Fruit fly (Drosophila melanogaster) whole organism, embryonic: ENCODE results near the gene CG10063.

Experiments used
- Bgb ChIP-seq: fragments of 200-800 bp; sonication (Bioruptor generic); IDR thresholded peaks from 2 replicates; pipeline ENCODE4 v1.3.6; 2022; ENCODE audit warnings: missing biosample characterization, missing genetic modification characterization; ENCODE audit not compliant: partially characterized antibody
- CG13287 ChIP-seq: fragments of 200-800 bp; sonication (Bioruptor generic); IDR thresholded peaks from 2 replicates; pipeline ENCODE4 v1.3.6; 2022; ENCODE audit warnings: missing biosample characterization, missing genetic modification characterization; ENCODE audit not compliant: partially characterized antibody
- CG15269 ChIP-seq: fragments of 200-800 bp; sonication (Bioruptor generic); optimal IDR thresholded peaks from 2 replicates; lab custom pipeline; 2018; ENCODE audit warnings: missing biosample characterization, mild to moderate bottlenecking, missing genetic modification characterization, moderate library complexity
- CG3163 ChIP-seq: fragments of 200-800 bp; sonication (Bioruptor generic); optimal IDR thresholded peaks from 3 replicates; lab custom pipeline; 2016; ENCODE audit warnings: missing biosample characterization, missing genetic modification characterization
- CG34224 ChIP-seq: fragments of 200-800 bp; sonication (Bioruptor generic); IDR thresholded peaks from 3 replicates; pipeline ENCODE4 v1.3.6; 2022; ENCODE audit warnings: missing biosample characterization, missing genetic modification characterization; ENCODE audit not compliant: partially characterized antibody
- CG6175 ChIP-seq: fragments of 200-800 bp; sonication (Bioruptor generic); IDR thresholded peaks from 3 replicates; pipeline ENCODE4 v1.3.6; 2022; ENCODE audit warnings: missing biosample characterization, missing genetic modification characterization
- CG6689 ChIP-seq: fragments of 200-800 bp; sonication (Bioruptor generic); IDR thresholded peaks from 2 replicates; pipeline ENCODE4 v1.3.6; 2022; ENCODE audit warnings: missing biosample characterization, missing genetic modification characterization
- CG7928 ChIP-seq: fragments of 200-800 bp; sonication (Bioruptor generic); optimal IDR thresholded peaks from 2 replicates; lab custom pipeline; 2017; ENCODE audit warnings: missing biosample characterization, mild to moderate bottlenecking, missing genetic modification characterization
- CG8359 ChIP-seq: fragments of 200-800 bp; sonication (Bioruptor generic); optimal IDR thresholded peaks from 2 replicates; lab custom pipeline; 2017; ENCODE audit warnings: missing biosample characterization, mild to moderate bottlenecking, missing genetic modification characterization, borderline replicate concordance
- D ChIP-seq, 2 experiments: fragments of 200-800 bp in 1 of 2; fragments of >200 bp in 1 of 2; sonication (Bioruptor generic) in 1 of 2; optimal IDR thresholded peaks; 2 replicates in 1 of 2; 3 replicates in 1 of 2; lab custom pipeline; 2017; ENCODE audit warnings: mild to moderate bottlenecking in 1 of 2, missing biosample characterization in 1 of 2, missing genetic modification characterization in 1 of 2, missing genetic modification reagents in 1 of 2
- Dip3 ChIP-seq: fragments of 200-800 bp; sonication (Bioruptor generic); optimal IDR thresholded peaks from 3 replicates; lab custom pipeline; 2016; ENCODE audit warnings: missing biosample characterization, missing genetic modification characterization
- Dll ChIP-seq: fragments of 200-800 bp; sonication (Bioruptor generic); IDR thresholded peaks from 4 replicates; pipeline ENCODE4 v1.3.6; 2022; ENCODE audit warnings: missing biosample characterization, missing genetic modification characterization; ENCODE audit not compliant: partially characterized antibody
- Kr ChIP-seq: fragments of 200-800 bp; sonication (Bioruptor generic); optimal IDR thresholded peaks from 2 replicates; lab custom pipeline; 2017; ENCODE audit warnings: missing biosample characterization, mild to moderate bottlenecking, missing genetic modification characterization
- MBD-R2 ChIP-seq: fragments of 200-800 bp; sonication (Bioruptor generic); IDR thresholded peaks from 2 replicates; pipeline ENCODE4 v1.3.6; 2022; ENCODE audit warnings: missing biosample characterization, missing genetic modification characterization
- Med ChIP-seq: fragments of 200-800 bp; sonication (Bioruptor generic); peaks from one replicate; lab custom pipeline; 2016; ENCODE audit warnings: missing biosample characterization, missing genetic modification characterization, mild to moderate bottlenecking, inconsistent platforms, moderate library complexity
- Pdp1 ChIP-seq, 2 experiments: fragments of 200-800 bp; sonication (Bioruptor generic); optimal IDR thresholded peaks; 3 replicates each; lab custom pipeline; 2016; ENCODE audit warnings: missing biosample characterization in 2 of 2, missing genetic modification characterization in 2 of 2, mild to moderate bottlenecking in 1 of 2, moderate library complexity in 1 of 2
- Ravus ChIP-seq: fragments of 200-800 bp; sonication (Bioruptor generic); IDR thresholded peaks from 2 replicates; pipeline ENCODE4 v1.3.6; 2022; ENCODE audit warnings: missing biosample characterization, missing genetic modification characterization
- Scr ChIP-seq: fragments of 200-800 bp; sonication (Bioruptor generic); IDR thresholded peaks from 2 replicates; pipeline ENCODE4 v1.3.6; 2022; ENCODE audit warnings: missing biosample characterization, missing genetic modification characterization; ENCODE audit not compliant: partially characterized antibody
- Trl ChIP-seq, 3 experiments: fragments of >200 bp in 2 of 3; fragments of 200-800 bp in 1 of 3; sonication (Bioruptor generic) in 1 of 3; optimal IDR thresholded peaks; 2 replicates in 1 of 3; 3 replicates in 2 of 3; lab custom pipeline; 2016 to 2017; ENCODE audit warnings: missing biosample characterization in 1 of 3, missing genetic modification characterization in 1 of 3
- YL-1 ChIP-seq: fragments of 200-800 bp; sonication (Bioruptor generic); optimal IDR thresholded peaks from 3 replicates; lab custom pipeline; 2017; ENCODE audit warnings: missing biosample characterization, mild to moderate bottlenecking, missing genetic modification characterization
- ase ChIP-seq: fragments of 200-800 bp; sonication (Bioruptor generic); IDR thresholded peaks from 3 replicates; pipeline ENCODE4 v1.3.6; 2022; ENCODE audit warnings: missing biosample characterization, missing genetic modification characterization
- cg ChIP-seq: fragments of 200-800 bp; sonication (Bioruptor generic); optimal IDR thresholded peaks from 3 replicates; lab custom pipeline; 2019; ENCODE audit warnings: missing biosample characterization, mild to moderate bottlenecking, missing genetic modification characterization, moderate library complexity
- chinmo ChIP-seq: fragments of 200-800 bp; sonication (Bioruptor generic); IDR thresholded peaks from 4 replicates; pipeline ENCODE4 v1.3.6; 2022; ENCODE audit warnings: missing biosample characterization, missing genetic modification characterization; ENCODE audit not compliant: partially characterized antibody
- ci ChIP-seq: fragments of 200-800 bp; sonication (Bioruptor generic); IDR thresholded peaks from 3 replicates; pipeline ENCODE4 v1.3.6; 2022; ENCODE audit warnings: missing biosample characterization, missing genetic modification characterization
- ewg ChIP-seq: fragments of 200-800 bp; sonication (Bioruptor generic); optimal IDR thresholded peaks from 3 replicates; lab custom pipeline; 2017; ENCODE audit warnings: mild to moderate bottlenecking, missing biosample characterization, missing genetic modification reagents, missing genetic modification characterization
- eyg ChIP-seq: fragments of 200-800 bp; sonication (Bioruptor generic); optimal IDR thresholded peaks from 3 replicates; lab custom pipeline; 2016; ENCODE audit warnings: missing biosample characterization, missing genetic modification characterization
- ftz-f1 ChIP-seq: fragments of 200-800 bp; sonication (Bioruptor generic); optimal IDR thresholded peaks from 2 replicates; lab custom pipeline; 2016; ENCODE audit warnings: missing biosample characterization, missing genetic modification characterization
- hkb ChIP-seq, 2 experiments: fragments of 200-800 bp in 1 of 2; fragments of >200 bp in 1 of 2; sonication (Bioruptor generic) in 1 of 2; IDR thresholded peaks in 1 of 2; optimal IDR thresholded peaks in 1 of 2; 2 replicates each; pipeline versions ENCODE4 v1.3.6 to Lab custom; 2017 to 2022; ENCODE audit warnings: missing biosample characterization in 1 of 2, missing genetic modification characterization in 1 of 2
- nerfin-1 ChIP-seq: fragments of 200-800 bp; sonication (Bioruptor generic); optimal IDR thresholded peaks from 3 replicates; lab custom pipeline; 2019; ENCODE audit warnings: missing biosample characterization, mild to moderate bottlenecking, missing genetic modification characterization, moderate library complexity
- phol ChIP-seq: fragments of 200-800 bp; sonication (Bioruptor generic); optimal IDR thresholded peaks from 3 replicates; lab custom pipeline; 2018; ENCODE audit warnings: missing biosample characterization, mild to moderate bottlenecking, missing genetic modification characterization, moderate library complexity
- rib ChIP-seq: fragments of 200-800 bp; sonication (Bioruptor generic); IDR thresholded peaks from 2 replicates; pipeline ENCODE4 v1.3.6; 2022; ENCODE audit warnings: missing biosample characterization, missing genetic modification characterization
- scrt ChIP-seq: fragments of 200-800 bp; sonication (Bioruptor generic); optimal IDR thresholded peaks from 2 replicates; lab custom pipeline; 2018; ENCODE audit warnings: missing biosample characterization, mild to moderate bottlenecking, missing genetic modification characterization, moderate library complexity
- sd ChIP-seq: fragments of 200-800 bp; sonication (Bioruptor generic); optimal IDR thresholded peaks from 3 replicates; lab custom pipeline; 2018; ENCODE audit warnings: missing biosample characterization, mild to moderate bottlenecking, missing genetic modification characterization, moderate library complexity
- sens ChIP-seq: fragments of 200-800 bp; sonication (Bioruptor generic); peaks from one replicate; lab custom pipeline; 2016; ENCODE audit warnings: missing biosample characterization, missing genetic modification characterization
- stwl ChIP-seq: fragments of 200-800 bp; sonication (Bioruptor generic); optimal IDR thresholded peaks from 3 replicates; lab custom pipeline; 2018; ENCODE audit warnings: missing biosample characterization, mild to moderate bottlenecking, missing genetic modification characterization, moderate library complexity
- trem ChIP-seq: fragments of 200-800 bp; optimal IDR thresholded peaks from 3 replicates; lab custom pipeline; 2019; ENCODE audit warnings: missing biosample characterization, mild to moderate bottlenecking, missing genetic modification characterization, moderate library complexity
- unc-4 ChIP-seq: fragments of 200-800 bp; sonication (Bioruptor generic); IDR thresholded peaks from 2 replicates; pipeline ENCODE4 v1.3.6; 2022; ENCODE audit warnings: missing biosample characterization, missing genetic modification characterization; ENCODE audit not compliant: partially characterized antibody
- usp ChIP-seq: fragments of >200 bp; optimal IDR thresholded peaks from 2 replicates; lab custom pipeline; 2017; ENCODE audit warnings: missing biosample characterization, missing genetic modification characterization
- vnd ChIP-seq: fragments of 200-800 bp; sonication (Bioruptor generic); IDR thresholded peaks from 3 replicates; pipeline ENCODE4 v1.3.6; 2022; ENCODE audit warnings: missing biosample characterization, missing genetic modification characterization; ENCODE audit not compliant: partially characterized antibody
- zen2 ChIP-seq: fragments of 200-800 bp; sonication (Bioruptor generic); IDR thresholded peaks from 3 replicates; pipeline ENCODE4 v1.3.6; 2022; ENCODE audit warnings: missing biosample characterization, missing genetic modification characterization; ENCODE audit not compliant: partially characterized antibody

Gene CG10063

DNA sequence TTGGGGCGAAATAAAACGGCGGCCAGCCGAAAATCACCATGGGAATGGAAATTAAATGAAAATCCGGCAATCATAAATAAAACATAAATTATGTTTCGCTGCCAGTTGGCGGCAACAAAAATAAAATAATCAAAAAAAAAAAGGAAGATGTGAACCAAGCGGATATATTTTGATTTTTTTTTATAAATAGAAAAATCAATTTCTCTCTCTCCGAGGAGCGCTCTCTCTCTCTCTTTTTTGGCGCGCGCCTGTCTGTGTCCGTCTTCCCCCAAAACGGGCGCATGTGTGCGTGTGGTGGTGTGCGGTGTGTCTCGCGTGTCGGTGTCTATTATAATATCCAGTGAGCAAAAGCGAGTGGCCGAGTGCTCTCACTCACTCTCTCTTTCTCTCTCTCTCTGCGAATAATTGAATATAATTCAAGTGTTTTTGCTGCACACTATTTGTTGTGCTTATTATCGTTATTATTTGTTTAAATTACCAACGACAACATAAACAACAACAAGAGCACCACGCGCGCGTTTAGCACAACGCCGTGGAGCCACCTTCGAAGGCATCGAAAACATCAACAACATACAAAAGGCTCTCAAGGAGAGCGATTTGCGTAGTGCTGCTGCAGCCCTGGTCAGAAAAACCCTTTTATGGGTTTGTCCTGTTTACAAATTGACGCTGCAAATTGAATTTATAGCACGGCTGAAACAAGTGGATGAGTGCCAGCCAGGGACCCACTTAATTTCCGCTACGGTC lies 28.9 kb downstream of the CG10063 start (continued):
- 0 out of 2 replicates have a peak, but pooled peaks have one; percentile 24 for TF ChIP-seq unc-4
- TF ChIP-seq Dip3 (GFP tag; lab: Kevin White, UChicago) = no peak
- TF ChIP-seq usp = no peak
- TF ChIP-seq Kr (GFP tag; lab: Kevin White, UChicago) = peak; percentile 4
- TF ChIP-seq CG15269 (tag; lab: Kevin White, UChicago) = no peak
- TF ChIP-seq YL-1 (GFP tag; lab: Kevin White, UChicago) = peak; percentile 20
- 0 out of 3 replicates have a peak, but pooled peaks have one; percentile 10 for TF ChIP-seq ci (GFP tag; lab: Robert Waterston, UW)
- TF ChIP-seq phol (tag; lab: Kevin White, UChicago) = no peak
- TF ChIP-seq cg (GFP tag; lab: Kevin White, UChicago) = peak; percentile 64
- TF ChIP-seq CG13287 = peak; percentile 17; the same call in 1 of the 2 replicates
- peak; percentile 15 for TF ChIP-seq scrt (GFP tag; lab: Kevin White, UChicago)
- TF ChIP-seq CG7928 = peak; percentile 70
- TF ChIP-seq CG8359 (GFP tag; lab: Kevin White, UChicago) = no peak

DNA sequence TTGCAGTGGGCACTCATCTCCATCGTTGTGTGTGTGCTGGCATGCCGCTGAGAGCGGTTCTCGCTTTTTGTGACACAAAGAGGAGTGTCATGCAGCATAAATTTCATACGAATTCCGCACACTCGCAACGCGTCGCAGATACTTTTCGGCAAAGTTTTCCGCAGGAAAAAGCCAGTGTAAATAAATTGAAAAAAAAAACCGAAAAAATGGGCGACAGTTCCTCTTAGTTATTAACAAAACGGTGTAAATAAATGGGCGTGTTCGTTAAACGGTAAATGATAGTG lies 29.5 kb downstream of the CG10063 start, which contains the start of gene tow:
tow (plus strand) TSS at position 26 of the 284 bp plus-strand sequence.
- TF ChIP-seq ewg (GFP tag; lab: Kevin White, UChicago) (peak; percentile 11), nerfin-1 (tag; lab: Kevin White, UChicago) (peak; percentile 95), CG34224 (GFP tag; lab: Robert Waterston, UW) (no peak), CG6175 (GFP tag; lab: Robert Waterston, UW) (0 out of 3 replicates have a peak, but pooled peaks have one; percentile 21), rib (GFP tag; lab: Robert Waterston, UW) (peak; percentile 40; the same call in 1 of the 2 replicates), eyg (no peak), ase (GFP tag; lab: Robert Waterston, UW) (no peak), ci (GFP tag; lab: Robert Waterston, UW) (peak; percentile 41; the same call in 1 of the 3 replicates), CG6689 (GFP tag; lab: Robert Waterston, UW) (0 out of 2 replicates have a peak, but pooled peaks have one; percentile 20), trem (tag; lab: Kevin White, UChicago) (no peak), vnd (GFP tag; lab: Robert Waterston, UW) (0 out of 3 replicates have a peak, but pooled peaks have one; percentile 7), Ravus (GFP tag; lab: Robert Waterston, UW) (no peak), sd (tag; lab: Kevin White, UChicago) (peak; percentile 76), sens (GFP tag; lab: Kevin White, UChicago) (peak; percentile 37), chinmo (peak; percentile 69; the same call in 1 of the 4 replicates), CG3163 (GFP tag; lab: Kevin White, UChicago) (peak; percentile 13), D (optimal IDR thresholded peaks at IDR 0.05; lab: Kevin White, UChicago) (no peak), D (GFP tag; optimal IDR thresholded peaks at IDR 0.05; lab: Kevin White, UChicago) (no peak), Trl (optimal IDR thresholded peaks at IDR 0.05; lab: Kevin White, UChicago) (peak in 1 of 2 experiments; percentile 17), Trl (GFP tag; optimal IDR thresholded peaks at IDR 0.05; lab: Kevin White, UChicago) (no peak), Bgb (GFP tag; lab: Robert Waterston, UW) (no peak)

DNA sequence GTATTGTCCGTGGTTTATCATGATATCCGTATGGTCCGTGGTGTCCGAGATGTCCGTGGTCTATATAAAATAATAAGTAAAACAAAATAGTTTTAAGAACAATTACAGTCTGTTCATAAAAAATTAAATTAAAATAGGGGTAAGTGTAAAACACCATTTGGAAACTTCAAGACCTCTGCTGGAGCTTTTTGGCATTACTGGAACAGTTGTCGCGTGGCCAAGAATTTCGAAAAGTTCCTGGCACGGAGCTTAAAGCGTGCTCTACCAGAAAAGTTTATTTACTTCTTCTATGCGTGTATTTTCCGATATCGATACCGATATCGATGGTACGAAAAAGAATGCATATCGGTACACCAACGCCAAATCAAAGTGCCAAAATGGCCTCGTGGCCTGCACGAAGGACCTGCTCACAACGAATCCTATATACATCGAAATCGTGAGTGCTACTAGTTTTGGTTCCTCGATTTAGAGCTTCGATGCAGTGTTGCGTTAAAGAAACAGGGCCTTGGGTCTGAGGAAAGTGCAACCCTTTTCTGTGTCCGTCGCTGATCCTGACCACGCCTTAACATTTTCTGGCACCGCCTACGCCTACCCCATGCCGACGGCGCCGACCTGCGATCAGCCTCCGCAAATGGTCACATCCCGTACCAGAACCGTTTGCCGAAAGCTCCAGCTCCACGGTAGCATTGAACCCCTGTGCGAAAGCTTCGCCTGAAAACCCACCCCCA lies 30.0 kb downstream of the CG10063 start:
- TF ChIP-seq vnd (GFP tag; lab: Robert Waterston, UW) (peak; percentile 46; the same call in 1 of the 3 replicates), sd (tag; lab: Kevin White, UChicago) (peak; percentile 75), MBD-R2 (GFP tag; lab: Robert Waterston, UW) (0 out of 2 replicates have a peak, but pooled peaks have one; percentile 39), Dll (GFP tag; lab: Robert Waterston, UW) (peak; percentile 68; the same call in 3 of the 4 replicates), stwl (tag; lab: Kevin White, UChicago) (peak; percentile 33), Trl (optimal IDR thresholded peaks at IDR 0.05; lab: Kevin White, UChicago) (no peak), Trl (GFP tag; optimal IDR thresholded peaks at IDR 0.05; lab: Kevin White, UChicago) (peak; percentile 16), CG13287 (peak; percentile 77), Med (GFP tag; lab: Kevin White, UChicago) (peak; percentile 51), hkb (optimal IDR thresholded peaks at IDR 0.05; lab: Kevin White, UChicago) (no peak), hkb (GFP tag; IDR thresholded peaks at IDR 0.05; lab: Robert Waterston, UW) (0 out of 2 replicates have a peak, but pooled peaks have one; percentile 14), zen2 (GFP tag; lab: Robert Waterston, UW) (peak; percentile 20; the same call in 1 of the 3 replicates), ftz-f1 (peak; percentile 21), Bgb (GFP tag; lab: Robert Waterston, UW) (peak; percentile 44; the same call in 1 of the 2 replicates), Pdp1 (GFP tag; optimal IDR thresholded peaks at IDR 0.05; lab: Kevin White, UChicago) (no peak), Scr (GFP tag; lab: Robert Waterston, UW) (peak; percentile 33)
